Fruit fly (Drosophila melanogaster) whole organism, wandering third instar larva: Measurements from ENCODE around the gene CG7289.
A peak's percentile ranks its signal among the peaks of the same experiment; 100 is the strongest.

Experiments used
- Abd-B ChIP-seq: fragments of >200 bp; optimal IDR thresholded peaks from 2 replicates; lab custom pipeline; 2017; ENCODE audit warnings: missing biosample characterization, missing genetic modification characterization
- CG32264 ChIP-seq: fragments of 200-800 bp; sonication (Bioruptor generic); optimal IDR thresholded peaks from 2 replicates; lab custom pipeline; 2016; ENCODE audit warnings: missing biosample characterization, missing genetic modification characterization
- CG9705 ChIP-seq: fragments of 200-800 bp; sonication (Bioruptor generic); optimal IDR thresholded peaks from 2 replicates; lab custom pipeline; 2018; ENCODE audit warnings: missing biosample characterization, mild to moderate bottlenecking, missing genetic modification characterization
- Dfd ChIP-seq: fragments of >200 bp; optimal IDR thresholded peaks from 2 replicates; lab custom pipeline; 2017; ENCODE audit warnings: missing biosample characterization, missing genetic modification characterization
- Dif ChIP-seq: fragments of 200-275, 200-300 bp; sonication (Bioruptor generic); optimal IDR thresholded peaks from 2 replicates; lab custom pipeline; 2018; ENCODE audit warnings: missing biosample characterization, missing genetic modification characterization; ENCODE audit not compliant: partially characterized antibody
- GATAd ChIP-seq: sonication (Bioruptor generic); optimal IDR thresholded peaks from 2 replicates; lab custom pipeline; 2016; ENCODE audit warnings: missing biosample characterization, missing genetic modification characterization
- Hnf4 ChIP-seq: fragments of 200-800 bp; sonication (Bioruptor generic); optimal IDR thresholded peaks from 2 replicates; lab custom pipeline; 2016; ENCODE audit warnings: missing biosample characterization, mild to moderate bottlenecking, missing genetic modification characterization
- Hr78 ChIP-seq: fragments of >200 bp; optimal IDR thresholded peaks from 2 replicates; lab custom pipeline; 2017; ENCODE audit warnings: missing biosample characterization, missing genetic modification characterization
- Hr83 ChIP-seq: fragments of 200-300 bp; sonication (Bioruptor generic); optimal IDR thresholded peaks from 2 replicates; lab custom pipeline; 2016; ENCODE audit warnings: missing biosample characterization, mild to moderate bottlenecking, missing genetic modification characterization, moderate library complexity; ENCODE audit not compliant: poor library complexity, severe bottlenecking
- Mio ChIP-seq: sonication (Bioruptor generic); optimal IDR thresholded peaks from 2 replicates; lab custom pipeline; 2016; ENCODE audit warnings: missing biosample characterization, missing genetic modification characterization
- Myc ChIP-seq: fragments of >200 bp; optimal IDR thresholded peaks from 2 replicates; lab custom pipeline; 2017
- N ChIP-seq: fragments of >200 bp; optimal IDR thresholded peaks from 2 replicates; lab custom pipeline; 2018; ENCODE audit warnings: missing biosample characterization, missing external identifiers, missing genetic modification characterization
- OdsH ChIP-seq: fragments of 200-800 bp; sonication (Bioruptor generic); optimal IDR thresholded peaks from 2 replicates; lab custom pipeline; 2016; ENCODE audit warnings: missing biosample characterization, mild to moderate bottlenecking, missing genetic modification characterization
- Rel ChIP-seq, 2 experiments: fragments of 200-800 bp; sonication (Bioruptor generic) in 1 of 2; optimal IDR thresholded peaks; 2 replicates in 1 of 2; 3 replicates in 1 of 2; lab custom pipeline; 2016 to 2019; ENCODE audit warnings: mild to moderate bottlenecking in 2 of 2, missing biosample characterization in 2 of 2, missing genetic modification characterization in 2 of 2, moderate library complexity in 1 of 2
- Sp1 ChIP-seq: fragments of 200-800 bp; sonication (Bioruptor generic); optimal IDR thresholded peaks from 3 replicates; lab custom pipeline; 2019; ENCODE audit warnings: missing biosample characterization, mild to moderate bottlenecking, missing genetic modification characterization, moderate library complexity
- Vsx2 ChIP-seq: fragments of 200-300, 225-300 bp; sonication (Bioruptor generic); optimal IDR thresholded peaks from 2 replicates; lab custom pipeline; 2018; ENCODE audit warnings: missing biosample characterization, missing genetic modification characterization; ENCODE audit not compliant: partially characterized antibody
- brk ChIP-seq: fragments of 200-800 bp; sonication (Bioruptor generic); optimal IDR thresholded peaks from 2 replicates; lab custom pipeline; 2016; ENCODE audit warnings: missing biosample characterization, mild to moderate bottlenecking, missing genetic modification characterization
- dl ChIP-seq, 2 experiments: fragments of 175-275, 200-275 bp in 1 of 2; fragments of 200-275 bp in 1 of 2; sonication (Bioruptor generic); optimal IDR thresholded peaks; lab custom pipeline; 2018; ENCODE audit warnings: mild to moderate bottlenecking in 2 of 2, missing biosample characterization in 2 of 2, missing genetic modification characterization in 2 of 2, moderate library complexity in 2 of 2; ENCODE audit not compliant: partially characterized antibody in 2 of 2, insufficient read depth in 1 of 2
- dsf ChIP-seq: sonication (Bioruptor generic); optimal IDR thresholded peaks from 2 replicates; lab custom pipeline; 2016; ENCODE audit warnings: missing biosample characterization, missing genetic modification characterization, borderline replicate concordance
- ey ChIP-seq: fragments of 200-800 bp; sonication (Bioruptor generic); optimal IDR thresholded peaks from 2 replicates; lab custom pipeline; 2016; ENCODE audit warnings: missing biosample characterization, missing genetic modification characterization
- foxo ChIP-seq, 2 experiments: fragments of 200-800 bp; sonication (Bioruptor generic); optimal IDR thresholded peaks; 2 replicates in 1 of 2; 3 replicates in 1 of 2; lab custom pipeline; 2016 to 2017; ENCODE audit warnings: missing biosample characterization in 2 of 2, missing genetic modification characterization in 2 of 2
- jim ChIP-seq: fragments of 175-275, 200-325 bp; sonication (Bioruptor generic); optimal IDR thresholded peaks from 2 replicates; lab custom pipeline; 2016; ENCODE audit warnings: missing biosample characterization, mild to moderate bottlenecking, missing genetic modification characterization
- lola ChIP-seq: fragments of >200 bp; optimal IDR thresholded peaks from 2 replicates; lab custom pipeline; 2017; ENCODE audit warnings: missing biosample characterization, missing genetic modification characterization
- pan ChIP-seq: fragments of >200 bp; optimal IDR thresholded peaks from 2 replicates; lab custom pipeline; 2017
- psq ChIP-seq: fragments of 200-800 bp; sonication (Bioruptor generic); optimal IDR thresholded peaks from 3 replicates; lab custom pipeline; 2017; ENCODE audit warnings: missing biosample characterization, mild to moderate bottlenecking, missing genetic modification characterization, moderate library complexity
- sage ChIP-seq: fragments of 200-800 bp; sonication (Bioruptor generic); optimal IDR thresholded peaks from 2 replicates; lab custom pipeline; 2016; ENCODE audit warnings: missing biosample characterization, mild to moderate bottlenecking, missing genetic modification characterization
- tai ChIP-seq: sonication (Bioruptor generic); optimal IDR thresholded peaks from 2 replicates; lab custom pipeline; 2016; ENCODE audit warnings: missing biosample characterization, missing genetic modification characterization
- usp ChIP-seq: fragments of >200 bp; optimal IDR thresholded peaks from 2 replicates; lab custom pipeline; 2017; ENCODE audit warnings: missing biosample characterization, missing genetic modification characterization
- woc ChIP-seq: sonication (Bioruptor generic); optimal IDR thresholded peaks from 2 replicates; lab custom pipeline; 2016; ENCODE audit warnings: missing biosample characterization, mild to moderate bottlenecking, missing genetic modification characterization

The CG7289 gene

dm6 chr2L:1967301-1967700, 14.7 kb upstream of the CG7289 start:
- TF ChIP-seq Dfd (no peak), OdsH (GFP tag; lab: Kevin White, UChicago) (no peak), sage (no peak), usp (GFP tag; lab: Kevin White, UChicago) (no peak), CG9705 (GFP tag; lab: Kevin White, UChicago) (no peak)

DNA sequence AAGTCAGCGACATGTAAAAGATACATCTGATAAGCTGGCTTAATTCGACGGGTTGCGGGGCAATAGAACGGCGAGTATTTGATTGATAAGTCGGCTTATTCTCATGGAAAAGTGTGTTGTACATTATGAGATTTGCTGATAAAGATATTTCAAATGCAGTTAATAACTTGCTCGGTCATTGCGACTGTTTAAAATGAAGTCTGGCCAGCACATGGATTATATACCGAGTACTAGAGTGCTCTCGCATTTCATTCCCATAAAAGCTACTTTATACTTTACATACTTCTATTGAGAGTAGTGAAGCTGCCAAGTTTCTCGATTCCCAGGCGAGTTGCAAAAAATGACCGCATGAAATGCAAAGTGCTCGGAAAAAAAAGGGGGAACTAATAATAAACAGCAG, 14.2 kb upstream of the CG7289 start:
- TF ChIP-seq Hr78: no peak
- TF ChIP-seq N (GFP tag; lab: Kevin White, UChicago): no peak
- no peak for TF ChIP-seq ey

- TF ChIP-seq foxo (GFP tag; optimal IDR thresholded peaks at IDR 0.05; lab: Kevin White, UChicago) (no peak), Mio (GFP tag; lab: Kevin White, UChicago) (no peak), lola (GFP tag; lab: Kevin White, UChicago) (no peak), psq (no peak), Dif (GFP tag; lab: Kevin White, UChicago) (no peak)
Observed at dm6 chr2L:1970312-1970929, 11.6 kb upstream of the CG7289 start, which contains the start of gene erm. TSS of gene erm (minus strand) at chr2L:1970362.

DNA sequence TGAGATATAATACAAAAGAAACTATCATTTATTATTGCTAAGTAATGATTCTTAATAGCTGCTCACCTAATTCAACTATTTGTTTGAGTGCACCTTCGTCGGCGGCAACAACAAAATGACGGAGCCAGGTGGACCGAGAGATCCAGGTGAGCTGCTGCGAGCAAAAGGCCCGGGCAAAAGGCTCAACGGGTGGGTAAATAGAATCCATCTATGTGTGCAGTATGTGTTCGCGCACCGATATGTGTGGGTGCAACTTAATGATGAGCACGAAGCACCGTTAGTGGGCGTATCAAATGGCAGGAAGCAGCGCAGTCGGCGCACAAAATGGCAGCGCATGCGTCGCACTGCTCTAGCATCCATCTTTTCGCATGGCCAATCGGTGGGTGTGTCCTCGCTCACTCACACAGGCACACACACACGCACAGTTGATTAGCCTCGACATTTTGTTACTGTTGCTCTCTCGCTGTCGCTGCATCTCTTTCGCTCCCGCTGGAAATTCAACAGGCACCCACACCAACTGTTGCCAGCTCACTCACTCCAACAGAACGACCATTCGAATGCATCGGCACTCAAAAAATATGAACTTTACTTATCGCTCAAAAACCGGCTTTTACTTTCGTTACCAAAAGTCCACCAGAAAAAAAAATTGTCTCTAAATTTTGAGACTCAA, 9.4 kb upstream of the CG7289 start:
- TF ChIP-seq dl (GFP tag; optimal IDR thresholded peaks at IDR 0.05; lab: Kevin White, UChicago; ENCODE audit: insufficient read depth in 1 of 2, partially characterized antibody in 2 of 2): no peak
- peak; percentile 100 for TF ChIP-seq Vsx2 (GFP tag; lab: Kevin White, UChicago)

dm6 chr2L:1973957-1974356, 8.1 kb upstream of the CG7289 start, which contains the start of gene Der-1:
TSS of gene Der-1 (plus strand) at chr2L:1973957.
- peak; percentile 14 for TF ChIP-seq Myc (lab: Kevin White, UChicago)
- TF ChIP-seq Rel (GFP tag; optimal IDR thresholded peaks at IDR 0.05; lab: Kevin White, UChicago): no peak
- peak; percentile 35 for TF ChIP-seq Rel (tag; optimal IDR thresholded peaks at IDR 0.05; lab: Kevin White, UChicago)
- no peak for TF ChIP-seq dsf
- TF ChIP-seq woc (GFP tag; lab: Kevin White, UChicago): no peak
- peak; percentile 25 for TF ChIP-seq Hr83 (GFP tag; lab: Kevin White, UChicago)
- TF ChIP-seq brk (GFP tag; lab: Kevin White, UChicago): no peak

dm6 chr2L:1975473-1975872, 6.5 kb upstream of the CG7289 start:
- TF ChIP-seq CG32264 (no peak), sage (no peak), Hnf4 (GFP tag; lab: Kevin White, UChicago) (no peak), dsf (no peak), Dfd (peak; percentile 91), brk (GFP tag; lab: Kevin White, UChicago) (no peak)

- no peak for TF ChIP-seq jim (GFP tag; lab: Kevin White, UChicago)
- TF ChIP-seq sage: no peak
- no peak for TF ChIP-seq woc (GFP tag; lab: Kevin White, UChicago)
- no peak for TF ChIP-seq brk (GFP tag; lab: Kevin White, UChicago)
- no peak for TF ChIP-seq pan
- no peak for TF ChIP-seq Dfd
- no peak for TF ChIP-seq tai (GFP tag; lab: Kevin White, UChicago)
- no peak for TF ChIP-seq CG32264
- no peak for TF ChIP-seq Abd-B (GFP tag; lab: Kevin White, UChicago)
- no peak for TF ChIP-seq GATAd (GFP tag; lab: Kevin White, UChicago)
- no peak for TF ChIP-seq Sp1 (GFP tag; lab: Kevin White, UChicago)
- TF ChIP-seq, all 38 proteins: peak for 0
Observed at dm6 chr2L:1979196-1979818, 2.7 kb upstream of the CG7289 start.
